Worm (Caenorhabditis elegans): ENCODE results near the gene Y110A2AL.10.

ce11 chrII:2874801-2875200 lies 3.1 kb upstream of the Y110A2AL.10 start, which contains the start of gene Y110A2AL.1:
- TF ChIP-seq nhr-25 (tag; optimal IDR thresholded peaks at IDR 0.05; ENCODE audit: borderline replicate concordance, insufficient read depth): no peak
- TF ChIP-seq jun-1 (tag; optimal IDR thresholded peaks at IDR 0.05): no peak
- TF ChIP-seq tag-97 (GFP tag; IDR thresholded peaks at IDR 0.05): no peak
- TF ChIP-seq nhr-77 (tag; optimal IDR thresholded peaks at IDR 0.05): no peak
- TF ChIP-seq dpl-1 (GFP tag; optimal IDR thresholded peaks at IDR 0.05): no peak
- no peak for TF ChIP-seq zag-1 (tag; optimal IDR thresholded peaks at IDR 0.05)
- TF ChIP-seq R02D3.7 (tag; optimal IDR thresholded peaks at IDR 0.05): no peak
- TF ChIP-seq madf-9 (GFP tag; conservative IDR thresholded peaks at IDR 0.05): no peak
- TF ChIP-seq dmd-9 (GFP tag; IDR thresholded peaks at IDR 0.05): no peak
- no peak for TF ChIP-seq gei-8 (GFP tag; optimal IDR thresholded peaks at IDR 0.05)
- TF ChIP-seq fos-1 (tag; optimal IDR thresholded peaks at IDR 0.05): no peak
- TF ChIP-seq Y5F2A.4 (GFP tag; optimal IDR thresholded peaks at IDR 0.05): no peak
- no peak for TF ChIP-seq unc-62 (GFP tag; optimal IDR thresholded peaks at IDR 0.05 in 1 of 2)
- no peak for TF ChIP-seq unc-62 (tag; optimal IDR thresholded peaks at IDR 0.05)

Data from whole organism, L4 larva.